Worm (Caenorhabditis elegans): ENCODE results near the gene srh-172.

- TF ChIP-seq nhr-237 (tag; optimal IDR thresholded peaks at IDR 0.05) (no peak), nhr-12 (tag; optimal IDR thresholded peaks at IDR 0.05) (no peak), ztf-11 (tag; optimal IDR thresholded peaks at IDR 0.05) (no peak), sem-2 (GFP tag; optimal IDR thresholded peaks at IDR 0.05) (no peak), unc-39 (tag; optimal IDR thresholded peaks at IDR 0.05) (no peak), ces-1 (GFP tag; optimal IDR thresholded peaks at IDR 0.05) (peak; percentile 44), snpc-4 (tag; optimal IDR thresholded peaks at IDR 0.05) (no peak), elt-3 (tag; optimal IDR thresholded peaks at IDR 0.05) (no peak), nhr-76 (tag; optimal IDR thresholded peaks at IDR 0.05) (no peak), drap-1 (GFP tag; optimal IDR thresholded peaks at IDR 0.05) (no peak), unc-120 (tag; optimal IDR thresholded peaks at IDR 0.05; ENCODE audit: poor library complexity, severe bottlenecking) (no peak), elt-1 (tag; optimal IDR thresholded peaks at IDR 0.05; ENCODE audit: borderline replicate concordance, insufficient read depth) (no peak)
These were observed 3.1 kb downstream of the srh-172 start for ce11 chrV:19961971-19962370.

Measured in whole organism, mixed stage, embryonic.